Worm (Caenorhabditis elegans) whole organism, late embryonic: ENCODE results near the gene ZK1058.9.

Experiments
- ceh-24 ChIP-seq: sonication (generic microtip); optimal IDR thresholded peaks from 2 replicates; lab custom pipeline; 2016; ENCODE audit warnings: mild to moderate bottlenecking, missing genetic modification characterization, missing compliant biosample characterization
- ceh-48 ChIP-seq: sonication (generic microtip); optimal IDR thresholded peaks from 2 replicates; lab custom pipeline; 2016; ENCODE audit warnings: missing genetic modification characterization, inconsistent platforms, missing compliant biosample characterization
- ceh-6 ChIP-seq: fragments of 200-800 bp; sonication (Bioruptor generic); optimal IDR thresholded peaks from 2 replicates; lab custom pipeline; 2018; ENCODE audit warnings: mild to moderate bottlenecking, missing genetic modification characterization, missing compliant biosample characterization
- eyg-1 ChIP-seq: sonication (generic microtip); optimal IDR thresholded peaks from 2 replicates; lab custom pipeline; 2016; ENCODE audit warnings: missing genotype, missing genetic modification characterization, missing compliant biosample characterization
- gmeb-2 ChIP-seq: sonication (generic microtip); optimal IDR thresholded peaks from 2 replicates; lab custom pipeline; 2016; ENCODE audit warnings: missing genetic modification characterization, inconsistent platforms, missing compliant biosample characterization
- hlh-30 ChIP-seq: sonication (generic microtip); optimal IDR thresholded peaks from 2 replicates; lab custom pipeline; 2017; ENCODE audit warnings: antibody characterized with exemption, missing genetic modification characterization, missing compliant biosample characterization; ENCODE audit not compliant: insufficient read depth
- nfya-1 ChIP-seq: sonication (generic microtip); optimal IDR thresholded peaks from 2 replicates; lab custom pipeline; 2017; ENCODE audit warnings: missing genetic modification characterization, mild to moderate bottlenecking, missing compliant biosample characterization, antibody characterized with exemption, moderate library complexity
- nhr-11 ChIP-seq: fragments of 150-350 bp; optimal IDR thresholded peaks from 2 replicates; lab custom pipeline; 2014; ENCODE audit warnings: missing biosample characterization, missing genetic modification characterization
- pag-3 ChIP-seq: sonication (generic microtip); optimal IDR thresholded peaks from 2 replicates; lab custom pipeline; 2016; ENCODE audit warnings: missing compliant biosample characterization, missing genetic modification characterization, borderline replicate concordance
- tbx-2 ChIP-seq: sonication (generic microtip); optimal IDR thresholded peaks from 2 replicates; lab custom pipeline; 2016; ENCODE audit warnings: missing genetic modification characterization, missing compliant biosample characterization
- ztf-16 ChIP-seq: sonication (generic microtip); optimal IDR thresholded peaks from 2 replicates; lab custom pipeline; 2017; ENCODE audit warnings: missing genetic modification characterization, missing compliant biosample characterization

DNA sequence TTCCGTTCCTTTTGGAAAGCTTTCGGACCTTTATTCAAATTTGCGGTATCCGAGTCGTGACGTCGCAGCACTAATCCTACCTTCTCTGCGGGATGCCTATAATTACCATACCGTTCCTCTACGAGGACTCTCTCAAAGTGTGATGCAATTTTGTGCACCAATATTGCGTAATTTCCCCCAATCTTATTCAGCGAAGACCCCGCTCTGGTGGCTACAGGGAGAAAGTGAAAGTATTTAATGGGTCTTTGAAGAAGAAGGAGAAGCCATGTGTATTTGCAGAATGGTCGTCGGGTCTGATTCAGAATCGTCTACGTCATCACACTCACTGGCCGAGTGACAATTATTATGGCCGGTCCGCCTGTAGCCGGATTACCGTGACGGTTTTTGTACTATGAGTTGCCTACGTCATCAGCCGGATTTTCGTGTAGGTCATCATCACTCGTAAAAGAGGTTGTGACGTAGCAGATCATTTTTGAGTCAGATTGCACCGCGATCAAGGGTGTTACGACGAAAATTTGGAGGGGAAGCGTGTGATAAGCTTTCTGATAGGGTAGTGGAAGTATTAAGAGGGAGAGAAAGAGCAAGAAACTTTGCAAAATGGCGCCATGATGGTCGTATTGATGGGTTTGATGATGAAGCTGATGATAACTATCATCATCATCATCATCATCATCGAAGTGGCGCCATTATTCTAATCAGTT is 49.7 kb downstream of the ZK1058.9 start:
- TF ChIP-seq ztf-16 (tag; lab: Kevin White, UChicago) (no peak), gmeb-2 (tag; lab: Kevin White, UChicago) (no peak), ceh-48 (tag; lab: Kevin White, UChicago) (no peak), eyg-1 (tag; lab: Kevin White, UChicago) (no peak), nfya-1 (tag; lab: Kevin White, UChicago) (no peak), ceh-6 (GFP tag; lab: Kevin White, UChicago) (no peak), ceh-24 (tag; lab: Kevin White, UChicago) (no peak), hlh-30 (tag; lab: Kevin White, UChicago) (no peak), tbx-2 (tag; lab: Kevin White, UChicago) (no peak), pag-3 (tag; lab: Kevin White, UChicago) (no peak), nhr-11 (tag; lab: Kevin White, UChicago) (no peak)
